Worm (Caenorhabditis elegans): Measurements from ENCODE around the gene egl-36.

Gene egl-36

DNA sequence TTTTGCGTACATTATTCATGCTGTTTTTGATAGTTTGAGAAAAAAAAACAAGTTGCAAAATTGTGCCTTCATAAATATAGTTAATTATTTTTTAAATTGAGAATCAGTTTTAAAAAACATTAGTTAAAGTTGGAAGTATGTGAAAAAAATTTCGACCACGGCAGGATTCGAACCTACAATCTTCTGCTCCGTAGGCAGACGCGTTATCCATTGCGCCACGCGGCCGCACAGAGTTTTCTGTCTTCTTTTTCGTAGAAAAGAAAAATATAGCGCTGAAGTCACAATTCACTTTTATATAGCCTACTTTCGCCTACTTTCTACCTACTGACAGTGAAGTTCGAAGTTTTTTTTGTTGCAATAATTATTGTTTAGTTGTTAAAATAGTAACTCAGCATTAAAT lies 2.3 kb upstream of the egl-36 start (continued):
- TF ChIP-seq nfyb-1 (GFP tag; IDR thresholded peaks at IDR 0.05) (no peak), nhr-27 (tag; optimal IDR thresholded peaks at IDR 0.05) (no peak), cebp-2 (GFP tag; IDR thresholded peaks at IDR 0.05) (0 out of 2 replicates have a peak, but pooled peaks have one; percentile 32), egrh-3 (GFP tag; IDR thresholded peaks at IDR 0.05) (no peak), F37B4.10 (GFP tag; IDR thresholded peaks at IDR 0.05) (no peak), ccch-3 (GFP tag; optimal IDR thresholded peaks at IDR 0.05) (no peak), atf-7 (tag; optimal IDR thresholded peaks at IDR 0.05) (no peak), B0019.2 (GFP tag; conservative IDR thresholded peaks at IDR 0.05) (no peak), tbp1 (GFP tag; optimal IDR thresholded peaks at IDR 0.05) (peak; percentile 90), dpff-1 (tag; optimal IDR thresholded peaks at IDR 0.05) (no peak), F57A8.1 (GFP tag; optimal IDR thresholded peaks at IDR 0.05) (no peak), aptf-3 (GFP tag; IDR thresholded peaks at IDR 0.05) (no peak), lag-1 (GFP tag; IDR thresholded peaks at IDR 0.05) (no peak), bed-1 (GFP tag; IDR thresholded peaks at IDR 0.05) (no peak), somi-1 (GFP tag; optimal IDR thresholded peaks at IDR 0.05) (no peak), efl-1 (GFP tag; optimal IDR thresholded peaks at IDR 0.05) (no peak), zim-3 (tag; optimal IDR thresholded peaks at IDR 0.05) (no peak), xnd-1 (tag; optimal IDR thresholded peaks at IDR 0.05) (no peak), T26A5.8 (tag; optimal IDR thresholded peaks at IDR 0.05) (no peak), egl-44 (GFP tag; IDR thresholded peaks at IDR 0.05) (0 out of 2 replicates have a peak, but pooled peaks have one; percentile 39), D2030.7 (GFP tag; IDR thresholded peaks at IDR 0.05) (peak; percentile 76), Y79H2A.3 (GFP tag; conservative IDR thresholded peaks at IDR 0.05) (no peak), ceh-79 (tag; optimal IDR thresholded peaks at IDR 0.05) (no peak), snpc-3.4 (tag; optimal IDR thresholded peaks at IDR 0.05) (peak; percentile 72), ceh-91 (GFP tag; IDR thresholded peaks at IDR 0.05) (no peak), rcor-1 (GFP tag; IDR thresholded peaks at IDR 0.05) (0 out of 2 replicates have a peak, but pooled peaks have one; percentile 39), tlf-1 (GFP tag; optimal IDR thresholded peaks at IDR 0.05) (no peak), bed-2 (GFP tag; IDR thresholded peaks at IDR 0.05) (no peak), athp-1 (tag; optimal IDR thresholded peaks at IDR 0.05) (no peak), unc-62 (GFP tag; optimal IDR thresholded peaks at IDR 0.05) (no peak), C06A6.2 (GFP tag; conservative IDR thresholded peaks at IDR 0.05) (no peak), lir-1 (GFP tag; conservative IDR thresholded peaks at IDR 0.05) (no peak), Y67H2A.10 (GFP tag; conservative IDR thresholded peaks at IDR 0.05) (no peak), C17E4.6 (GFP tag; IDR thresholded peaks at IDR 0.05) (no peak), ets-4 (GFP tag; optimal IDR thresholded peaks at IDR 0.05) (no peak), dox-1 (GFP tag; IDR thresholded peaks at IDR 0.05) (no peak), lin-26 (GFP tag; IDR thresholded peaks at IDR 0.05) (peak; percentile 90), gei-17 (GFP tag; optimal IDR thresholded peaks at IDR 0.05) (no peak), fkh-3 (tag; optimal IDR thresholded peaks at IDR 0.05) (no peak), nfya-1 (tag; optimal IDR thresholded peaks at IDR 0.05; ENCODE audit: borderline replicate concordance, insufficient read depth) (no peak), ama-1 (optimal IDR thresholded peaks at IDR 0.05) (no peak), ama-1 (GFP tag; optimal IDR thresholded peaks at IDR 0.05) (peak in 1 of 2 experiments; percentile 79), die-1 (tag; optimal IDR thresholded peaks at IDR 0.05) (peak; percentile 84), pha-4 (tag; optimal IDR thresholded peaks at IDR 0.05) (no peak), nhr-179 (tag; optimal IDR thresholded peaks at IDR 0.05) (peak; percentile 3), snpc-1.1 (tag; optimal IDR thresholded peaks at IDR 0.05; ENCODE audit: insufficient read depth) (peak; percentile 37), F52B5.7 (tag; optimal IDR thresholded peaks at IDR 0.05) (no peak), tbx-9 (tag; optimal IDR thresholded peaks at IDR 0.05; ENCODE audit: borderline replicate concordance) (no peak), attf-5 (GFP tag; optimal IDR thresholded peaks at IDR 0.05) (no peak), aptf-2 (GFP tag; conservative IDR thresholded peaks at IDR 0.05) (no peak)
